Worm (Caenorhabditis elegans): ENCODE results near the gene str-106.

DNA sequence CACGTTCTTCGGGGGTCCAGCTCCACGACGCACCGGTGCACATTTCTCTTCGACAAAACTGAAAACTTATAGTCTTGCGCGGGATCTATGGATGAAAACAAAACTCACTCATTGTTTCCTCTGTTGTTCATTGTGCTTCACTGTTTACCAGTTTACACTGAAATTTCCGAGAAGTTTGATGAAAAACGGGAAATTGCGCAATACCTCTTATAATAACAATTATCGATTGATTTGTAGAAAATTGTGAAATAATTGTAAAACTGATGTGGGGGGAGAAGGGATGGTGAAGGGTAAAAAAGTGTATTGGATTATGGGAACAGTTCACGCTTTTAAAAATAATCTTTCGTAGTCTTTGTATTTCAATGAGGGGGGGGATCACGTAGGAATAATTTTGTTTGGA, 49.0 kb downstream of the str-106 start:
- TF ChIP-seq flt-1 (GFP tag; IDR thresholded peaks at IDR 0.05), result no peak
- TF ChIP-seq T22C8.4 (GFP tag; IDR thresholded peaks at IDR 0.05), result no peak
- TF ChIP-seq ztf-23 (GFP tag; IDR thresholded peaks at IDR 0.05), result no peak
- TF ChIP-seq klf-2 (GFP tag; conservative IDR thresholded peaks at IDR 0.05), result no peak
- TF ChIP-seq ztf-29 (GFP tag; IDR thresholded peaks at IDR 0.05), result no peak

All from whole organism, midembryonic.